Fruit fly (Drosophila melanogaster): ENCODE data around the gene CG15422.

- TF ChIP-seq psq (optimal IDR thresholded peaks at IDR 0.05) (no peak), usp (GFP tag; optimal IDR thresholded peaks at IDR 0.05) (no peak), pan (optimal IDR thresholded peaks at IDR 0.05) (no peak), Dll (optimal IDR thresholded peaks at IDR 0.05) (no peak), CG8478 (optimal IDR thresholded peaks at IDR 0.05) (no peak), EcR (GFP tag; optimal IDR thresholded peaks at IDR 0.05) (no peak)
Observed at dm6 chr2L:4043052-4043451, 38.3 kb downstream of the CG15422 start.
